Worm (Caenorhabditis elegans) whole organism, L3 larva: ENCODE measurements around the gene tat-3.

Source experiments
- R02D3.7 ChIP-seq: fragments of 150-350 bp; optimal IDR thresholded peaks from 2 replicates; lab custom pipeline; 2014; ENCODE audit warnings: missing biosample characterization, missing genetic modification characterization
- ZK546.5 ChIP-seq: sonication (generic microtip); optimal IDR thresholded peaks from 2 replicates; lab custom pipeline; 2017; ENCODE audit warnings: missing biosample characterization, missing genetic modification characterization
- aly-2 ChIP-seq: fragments of 150-350 bp; optimal IDR thresholded peaks from 2 replicates; lab custom pipeline; 2014; ENCODE audit warnings: missing biosample characterization, missing genetic modification characterization
- ama-1 ChIP-seq: fragments of 150-350 bp; optimal IDR thresholded peaks from 2 replicates; lab custom pipeline; 2018
- ceh-16 ChIP-seq: sonication (generic microtip); optimal IDR thresholded peaks from 2 replicates; lab custom pipeline; 2017; ENCODE audit warnings: missing biosample characterization, missing genetic modification characterization
- ceh-28 ChIP-seq: fragments of 150-350 bp; optimal IDR thresholded peaks from 2 replicates; lab custom pipeline; 2014; ENCODE audit warnings: missing biosample characterization, missing genetic modification reagents, missing genetic modification characterization
- ceh-82 ChIP-seq: fragments of 150-350 bp; optimal IDR thresholded peaks from 2 replicates; lab custom pipeline; 2014; ENCODE audit warnings: missing biosample characterization, missing genetic modification characterization
- ceh-9 ChIP-seq: sonication (generic microtip); optimal IDR thresholded peaks from 2 replicates; lab custom pipeline; 2018; ENCODE audit warnings: missing biosample characterization, missing genetic modification characterization
- daf-12 ChIP-seq: fragments of 150-350 bp; optimal IDR thresholded peaks from 2 replicates; lab custom pipeline; 2014; ENCODE audit warnings: missing biosample characterization, missing genetic modification reagents, missing genetic modification characterization
- egl-27 ChIP-seq: sonication (generic microtip); optimal IDR thresholded peaks from 4 replicates; lab custom pipeline; 2017; ENCODE audit warnings: missing biosample characterization, missing genetic modification reagents, missing genetic modification characterization
- egl-5 ChIP-seq: fragments of 150-350 bp; optimal IDR thresholded peaks from 2 replicates; lab custom pipeline; 2017; ENCODE audit warnings: missing biosample characterization, missing genetic modification reagents, missing genetic modification characterization, inconsistent platforms
- elt-1 ChIP-seq: fragments of 150-350 bp; optimal IDR thresholded peaks from 2 replicates; lab custom pipeline; 2014; ENCODE audit warnings: missing biosample characterization, missing genetic modification characterization
- elt-2 ChIP-seq: sonication (generic microtip); optimal IDR thresholded peaks from 2 replicates; lab custom pipeline; 2016; ENCODE audit warnings: missing genetic modification reagents, mild to moderate bottlenecking, missing genetic modification characterization, missing compliant biosample characterization
- elt-3 ChIP-seq, 3 experiments: fragments of 150-350 bp in 1 of 3; sonication (generic microtip) in 2 of 3; optimal IDR thresholded peaks; 2 replicates in 2 of 3; 4 replicates in 1 of 3; lab custom pipeline; 2014 to 2017; ENCODE audit warnings: missing biosample characterization in 3 of 3, missing genetic modification characterization in 3 of 3
- eor-1 ChIP-seq, 2 experiments: fragments of 150-350 bp; optimal IDR thresholded peaks; 2 replicates each; lab custom pipeline; 2014 to 2018; ENCODE audit warnings: missing biosample characterization in 2 of 2, missing genetic modification characterization in 2 of 2
- fkh-10 ChIP-seq: sonication (generic microtip); optimal IDR thresholded peaks from 2 replicates; lab custom pipeline; 2017; ENCODE audit warnings: missing biosample characterization, missing genetic modification reagents, missing genetic modification characterization
- fkh-2 ChIP-seq: fragments of 150-350 bp; optimal IDR thresholded peaks from 2 replicates; lab custom pipeline; 2014; ENCODE audit warnings: missing biosample characterization, missing genetic modification reagents, missing genetic modification characterization
- fos-1 ChIP-seq: fragments of 150-350 bp; optimal IDR thresholded peaks from 2 replicates; lab custom pipeline; 2014; ENCODE audit warnings: missing biosample characterization, missing genetic modification characterization
- hmg-11 ChIP-seq: sonication (generic microtip); optimal IDR thresholded peaks from 2 replicates; lab custom pipeline; 2016; ENCODE audit warnings: missing genetic modification characterization, missing compliant biosample characterization
- jun-1 ChIP-seq: fragments of 150-350 bp; optimal IDR thresholded peaks from 2 replicates; lab custom pipeline; 2014; ENCODE audit warnings: missing biosample characterization, missing genetic modification reagents, missing genetic modification characterization
- lin-15B ChIP-seq: fragments of 150-350 bp; optimal IDR thresholded peaks from 2 replicates; lab custom pipeline; 2014; ENCODE audit warnings: missing biosample characterization, missing genetic modification characterization
- lin-39 ChIP-seq: fragments of 150-350 bp; optimal IDR thresholded peaks from 2 replicates; lab custom pipeline; 2018; ENCODE audit warnings: missing biosample characterization, missing genetic modification reagents, missing genetic modification characterization
- lsy-12 ChIP-seq: sonication (generic microtip); optimal IDR thresholded peaks from 2 replicates; lab custom pipeline; 2016; ENCODE audit warnings: mild to moderate bottlenecking, missing genetic modification characterization, missing compliant biosample characterization
- mdl-1 ChIP-seq: fragments of 150-350 bp; optimal IDR thresholded peaks from 2 replicates; lab custom pipeline; 2014; ENCODE audit warnings: missing biosample characterization, missing genetic modification characterization
- mml-1 ChIP-seq: fragments of 150-350 bp; sonication (generic microtip); optimal IDR thresholded peaks from 3 replicates; lab custom pipeline; 2014; ENCODE audit warnings: missing biosample characterization, missing genetic modification characterization
- nfya-1 ChIP-seq: sonication (generic microtip); optimal IDR thresholded peaks from 2 replicates; lab custom pipeline; 2017; ENCODE audit warnings: missing genetic modification characterization, mild to moderate bottlenecking, missing compliant biosample characterization, antibody characterized with exemption, moderate library complexity; ENCODE audit not compliant: insufficient read depth
- nhr-11 ChIP-seq: fragments of 150-350 bp; optimal IDR thresholded peaks from 2 replicates; lab custom pipeline; 2014; ENCODE audit warnings: missing biosample characterization, missing genetic modification characterization
- nhr-12 ChIP-seq: fragments of 150-350 bp; optimal IDR thresholded peaks from 2 replicates; lab custom pipeline; 2014; ENCODE audit warnings: missing biosample characterization, missing genetic modification characterization
- nhr-23 ChIP-seq: fragments of 150-350 bp; optimal IDR thresholded peaks from 2 replicates; lab custom pipeline; 2014; ENCODE audit warnings: missing biosample characterization, missing genetic modification reagents, missing genetic modification characterization
- nhr-237 ChIP-seq: fragments of 150-350 bp; optimal IDR thresholded peaks from 2 replicates; lab custom pipeline; 2014; ENCODE audit warnings: missing biosample characterization, missing genetic modification characterization
- nhr-25 ChIP-seq: sonication (generic microtip); optimal IDR thresholded peaks from 2 replicates; lab custom pipeline; 2017; ENCODE audit warnings: missing biosample characterization, missing genetic modification characterization
- nhr-28 ChIP-seq: fragments of 150-350 bp; optimal IDR thresholded peaks from 2 replicates; lab custom pipeline; 2014; ENCODE audit warnings: missing biosample characterization, missing genetic modification characterization
- nhr-43 ChIP-seq: sonication (generic microtip); optimal IDR thresholded peaks from 2 replicates; lab custom pipeline; 2016; ENCODE audit warnings: mild to moderate bottlenecking, missing genetic modification characterization, missing compliant biosample characterization; ENCODE audit not compliant: poor library complexity, severe bottlenecking
- nhr-67 ChIP-seq: fragments of 150-350 bp; optimal IDR thresholded peaks from 2 replicates; lab custom pipeline; 2014; ENCODE audit warnings: missing biosample characterization, missing genetic modification characterization
- nhr-76 ChIP-seq: fragments of 150-350 bp; sonication (generic microtip); optimal IDR thresholded peaks from 5 replicates; lab custom pipeline; 2014; ENCODE audit warnings: missing biosample characterization, missing genetic modification characterization
- nhr-77 ChIP-seq: fragments of 150-350 bp; optimal IDR thresholded peaks from 2 replicates; lab custom pipeline; 2014; ENCODE audit warnings: missing biosample characterization, missing genetic modification characterization
- pha-4 ChIP-seq: fragments of 150-350 bp; optimal IDR thresholded peaks from 2 replicates; lab custom pipeline; 2014; ENCODE audit warnings: missing biosample characterization, missing genetic modification reagents, missing genetic modification characterization
- pqm-1 ChIP-seq: fragments of 150-350 bp; optimal IDR thresholded peaks from 2 replicates; lab custom pipeline; 2017; ENCODE audit warnings: missing biosample characterization, missing genetic modification characterization, inconsistent platforms
- sea-2 ChIP-seq: fragments of 150-350 bp; sonication (generic microtip); optimal IDR thresholded peaks from 4 replicates; lab custom pipeline; 2014; ENCODE audit warnings: missing biosample characterization, missing genetic modification reagents, missing genetic modification characterization
- skn-1 ChIP-seq: fragments of 150-350 bp; optimal IDR thresholded peaks from 2 replicates; lab custom pipeline; 2014; ENCODE audit warnings: missing biosample characterization, missing genetic modification characterization
- snpc-4 ChIP-seq: fragments of 150-350 bp; optimal IDR thresholded peaks from 2 replicates; lab custom pipeline; 2014; ENCODE audit warnings: missing biosample characterization, missing genetic modification characterization
- tbx-2 ChIP-seq: sonication (generic microtip); optimal IDR thresholded peaks from 2 replicates; lab custom pipeline; 2016; ENCODE audit warnings: mild to moderate bottlenecking, missing genetic modification characterization, missing compliant biosample characterization
- unc-39 ChIP-seq: sonication (generic microtip); optimal IDR thresholded peaks from 4 replicates; lab custom pipeline; 2017; ENCODE audit warnings: missing biosample characterization, missing genetic modification characterization
- unc-62 ChIP-seq: fragments of 150-350 bp; sonication (generic microtip); optimal IDR thresholded peaks from 4 replicates; lab custom pipeline; 2014; ENCODE audit warnings: missing biosample characterization, missing genetic modification reagents, missing genetic modification characterization
- zag-1 ChIP-seq: fragments of 150-350 bp; optimal IDR thresholded peaks from 2 replicates; lab custom pipeline; 2014; ENCODE audit warnings: missing biosample characterization, missing genetic modification characterization
- ztf-11 ChIP-seq: fragments of 150-350 bp; optimal IDR thresholded peaks from 2 replicates; lab custom pipeline; 2014; ENCODE audit warnings: missing biosample characterization, missing genetic modification characterization
- ztf-4 ChIP-seq: fragments of 150-350 bp; optimal IDR thresholded peaks from 2 replicates; lab custom pipeline; 2014; ENCODE audit warnings: missing biosample characterization, missing genetic modification characterization

tat-3 gene

ce11 chrIII:10754379-10754778 is 23.9 kb upstream of the tat-3 start:
- TF ChIP-seq lin-15B (tag; lab: Kevin White, UChicago) (no peak), nhr-25 (tag; lab: Kevin White, UChicago) (no peak), nhr-67 (tag; lab: Kevin White, UChicago) (no peak), skn-1 (tag; lab: Kevin White, UChicago) (no peak), ama-1 (lab: Kevin White, UChicago) (no peak)

ce11 chrIII:10750043-10750442 is 19.5 kb upstream of the tat-3 start, which contains the start of gene enu-3.6:
Gene enu-3.6 (plus strand): TSS chrIII:10750434.
- TF ChIP-seq elt-2 (tag; lab: Kevin White, UChicago), result peak; percentile 1

- peak; percentile 47 for TF ChIP-seq ama-1 (lab: Kevin White, UChicago)
- TF ChIP-seq elt-2 (tag; lab: Kevin White, UChicago), result peak; percentile 55
- no peak for TF ChIP-seq R02D3.7 (tag; lab: Kevin White, UChicago)
- TF ChIP-seq elt-3 (tag; optimal IDR thresholded peaks at IDR 0.05; lab: Kevin White, UChicago), result no peak
- TF ChIP-seq elt-1 (tag; lab: Kevin White, UChicago), result no peak
- no peak for TF ChIP-seq ztf-4
- TF ChIP-seq unc-62 (GFP tag; lab: Kevin White, UChicago), result no peak
- TF ChIP-seq ceh-82 (tag; lab: Kevin White, UChicago), result no peak
- no peak for TF ChIP-seq egl-27 (tag; lab: Kevin White, UChicago)
- peak; percentile 55 for TF ChIP-seq nhr-23 (tag; lab: Kevin White, UChicago)
- TF ChIP-seq nhr-12 (tag; lab: Kevin White, UChicago), result no peak
- TF ChIP-seq nhr-76 (tag; lab: Kevin White, UChicago), result no peak
- peak; percentile 82 for TF ChIP-seq skn-1 (tag; lab: Kevin White, UChicago)
- peak; percentile 15 for TF ChIP-seq pqm-1
- no peak for TF ChIP-seq nhr-77
- TF ChIP-seq nfya-1 (tag; lab: Kevin White, UChicago), result peak; percentile 93
- peak; percentile 75 for TF ChIP-seq lin-39 (tag; lab: Kevin White, UChicago)
- TF ChIP-seq ztf-11, result no peak
- no peak for TF ChIP-seq mdl-1 (tag; lab: Kevin White, UChicago)
- no peak for TF ChIP-seq ceh-9 (tag; lab: Kevin White, UChicago)
- no peak for TF ChIP-seq jun-1
- TF ChIP-seq fkh-2, result no peak
- no peak for TF ChIP-seq ceh-16 (tag; lab: Kevin White, UChicago)
- peak; percentile 59 for TF ChIP-seq egl-5 (tag; lab: Kevin White, UChicago)
- TF ChIP-seq fkh-10 (GFP tag; lab: Kevin White, UChicago), result no peak
- peak; percentile 81 for TF ChIP-seq pha-4 (tag; lab: Kevin White, UChicago)
- TF ChIP-seq nhr-28 (tag; lab: Kevin White, UChicago), result no peak
- no peak for TF ChIP-seq nhr-11
- no peak for TF ChIP-seq tbx-2
- no peak for TF ChIP-seq eor-1 (tag; optimal IDR thresholded peaks at IDR 0.05; lab: Kevin White, UChicago)
- peak; percentile 74 for TF ChIP-seq ceh-28 (tag; lab: Kevin White, UChicago)
- TF ChIP-seq mml-1 (tag; lab: Kevin White, UChicago), result no peak
- TF ChIP-seq hmg-11, result peak; percentile 73
- no peak for TF ChIP-seq unc-39 (tag; lab: Kevin White, UChicago)
- no peak for TF ChIP-seq fos-1 (tag; lab: Kevin White, UChicago)
- no peak for TF ChIP-seq nhr-67 (tag; lab: Kevin White, UChicago)
- no peak for TF ChIP-seq aly-2 (tag; lab: Kevin White, UChicago)
- TF ChIP-seq ZK546.5 (tag; lab: Kevin White, UChicago), result no peak
- TF ChIP-seq daf-12 (tag; lab: Kevin White, UChicago), result no peak
- peak; percentile 72 for TF ChIP-seq lin-15B (tag; lab: Kevin White, UChicago)
- peak; percentile 73 for TF ChIP-seq nhr-25 (tag; lab: Kevin White, UChicago)
- no peak for TF ChIP-seq zag-1 (tag; lab: Kevin White, UChicago)
- no peak for TF ChIP-seq nhr-43
- TF ChIP-seq sea-2 (GFP tag; lab: Kevin White, UChicago), result no peak
- no peak for TF ChIP-seq lsy-12 (tag; lab: Kevin White, UChicago)
- TF ChIP-seq nhr-237 (tag; lab: Kevin White, UChicago), result no peak
- TF ChIP-seq snpc-4 (tag; lab: Kevin White, UChicago), result peak; percentile 76
Measured at ce11 chrIII:10747620-10748479, 17.3 kb upstream of the tat-3 start, which contains the start of the genes ran-1 and dkc-1. Gene ran-1 (minus strand): TSS chrIII:10747728. Gene dkc-1 (plus strand): TSS chrIII:10748429.
